Worm (Caenorhabditis elegans) whole organism, young adult: ENCODE results near the gene sym-4.
A peak's percentile ranks its signal among the peaks of the same experiment; 100 is the strongest.

Source experiments
- B0019.2 ChIP-seq: fragments of 200-800 bp; sonication (Bioruptor generic); conservative IDR thresholded peaks from 2 replicates; pipeline ENCODE4 v1.3.6; 2022; ENCODE audit warnings: missing genetic modification reagents, missing genetic modification characterization, missing compliant biosample characterization
- B0035.1 ChIP-seq: sonication (generic microtip); optimal IDR thresholded peaks from 2 replicates; lab custom pipeline; 2016; ENCODE audit warnings: missing genetic modification characterization, mild to moderate bottlenecking, missing compliant biosample characterization, missing genotype, missing genetic modification reagents
- B0261.1 ChIP-seq: sonication (generic microtip); optimal IDR thresholded peaks from 2 replicates; lab custom pipeline; 2016; ENCODE audit warnings: mild to moderate bottlenecking, missing genetic modification characterization, moderate library complexity, missing compliant biosample characterization
- B0336.3 ChIP-seq: fragments of 200-800 bp; sonication (Bioruptor generic); IDR thresholded peaks from 2 replicates; pipeline ENCODE4 v1.3.6; 2022; ENCODE audit warnings: missing genetic modification characterization, missing compliant biosample characterization
- C06A6.2 ChIP-seq: fragments of 200-800 bp; sonication (Bioruptor generic); conservative IDR thresholded peaks from 2 replicates; pipeline ENCODE4 v1.3.6; 2022; ENCODE audit warnings: missing genetic modification characterization, missing compliant biosample characterization
- F22D6.2 ChIP-seq: sonication (generic microtip); optimal IDR thresholded peaks from 2 replicates; lab custom pipeline; 2016; ENCODE audit warnings: mild to moderate bottlenecking, missing genetic modification characterization, missing compliant biosample characterization
- F23B12.7 ChIP-seq: sonication (generic microtip); optimal IDR thresholded peaks from 2 replicates; lab custom pipeline; 2017; ENCODE audit warnings: missing genetic modification characterization, mild to moderate bottlenecking, missing compliant biosample characterization, antibody characterized with exemption, moderate library complexity; ENCODE audit not compliant: insufficient read depth
- F33H1.4 ChIP-seq: fragments of 200-800 bp; sonication (Bioruptor generic); IDR thresholded peaks from 2 replicates; pipeline ENCODE4 v1.3.6; 2022; ENCODE audit warnings: missing genetic modification reagents, missing genetic modification characterization, missing compliant biosample characterization
- F52B5.7 ChIP-seq: sonication (generic microtip); optimal IDR thresholded peaks from 2 replicates; lab custom pipeline; 2016; ENCODE audit warnings: mild to moderate bottlenecking, missing genetic modification characterization, missing compliant biosample characterization
- K12H6.12 ChIP-seq: fragments of 200-800 bp; sonication (Bioruptor generic); optimal IDR thresholded peaks from 2 replicates; lab custom pipeline; 2018; ENCODE audit warnings: mild to moderate bottlenecking, missing genetic modification characterization, missing compliant biosample characterization
- T07F8.4 ChIP-seq: sonication (generic microtip); optimal IDR thresholded peaks from 2 replicates; lab custom pipeline; 2016; ENCODE audit warnings: mild to moderate bottlenecking, missing genetic modification characterization, moderate library complexity, missing compliant biosample characterization
- Y53G8AR.9 ChIP-seq: fragments of 200-800 bp; sonication (Bioruptor generic); conservative IDR thresholded peaks from 2 replicates; pipeline ENCODE4 v1.3.6; 2022; ENCODE audit warnings: missing genetic modification reagents, missing genetic modification characterization, missing compliant biosample characterization
- Y79H2A.3 ChIP-seq: fragments of 200-800 bp; sonication (Bioruptor generic); conservative IDR thresholded peaks from 2 replicates; pipeline ENCODE4 v1.3.6; 2022; ENCODE audit warnings: missing genetic modification reagents, missing genetic modification characterization, missing compliant biosample characterization
- atf-7 ChIP-seq: sonication (generic microtip); optimal IDR thresholded peaks from 2 replicates; lab custom pipeline; 2017; ENCODE audit warnings: mild to moderate bottlenecking, missing genetic modification characterization, missing compliant biosample characterization
- athp-1 ChIP-seq: sonication (generic microtip); optimal IDR thresholded peaks from 2 replicates; lab custom pipeline; 2017; ENCODE audit warnings: mild to moderate bottlenecking, missing genetic modification characterization, missing compliant biosample characterization
- attf-3 ChIP-seq: fragments of 200-800 bp; sonication (Bioruptor generic); conservative IDR thresholded peaks from 2 replicates; pipeline ENCODE4 v1.3.6; 2022; ENCODE audit warnings: missing genetic modification reagents, missing genetic modification characterization, missing compliant biosample characterization
- bed-1 ChIP-seq: fragments of 200-800 bp; sonication (Bioruptor generic); IDR thresholded peaks from 2 replicates; pipeline ENCODE4 v1.3.6; 2022; ENCODE audit warnings: missing genetic modification reagents, missing genetic modification characterization, missing compliant biosample characterization
- bed-2 ChIP-seq: fragments of 200-800 bp; sonication (Bioruptor generic); IDR thresholded peaks from 2 replicates; pipeline ENCODE4 v1.3.6; 2022; ENCODE audit warnings: missing genetic modification reagents, missing genetic modification characterization, missing compliant biosample characterization
- ccch-3 ChIP-seq: fragments of 200-800 bp; sonication (Bioruptor generic); optimal IDR thresholded peaks from 2 replicates; lab custom pipeline; 2018; ENCODE audit warnings: mild to moderate bottlenecking, missing genetic modification characterization, missing compliant biosample characterization
- ceh-100 ChIP-seq: fragments of 200-800 bp; sonication (Bioruptor generic); IDR thresholded peaks from 2 replicates; pipeline ENCODE4 v1.3.6; 2022; ENCODE audit warnings: missing genetic modification reagents, missing genetic modification characterization, missing compliant biosample characterization
- ceh-91 ChIP-seq: fragments of 200-800 bp; sonication (Bioruptor generic); IDR thresholded peaks from 2 replicates; pipeline ENCODE4 v1.3.6; 2022; ENCODE audit warnings: missing genetic modification reagents, missing genetic modification characterization, missing compliant biosample characterization
- chd-7 ChIP-seq: sonication (generic microtip); optimal IDR thresholded peaks from 2 replicates; lab custom pipeline; 2016; ENCODE audit warnings: mild to moderate bottlenecking, missing genetic modification characterization, moderate library complexity, missing compliant biosample characterization
- dpl-1 ChIP-seq: fragments of 150-350 bp; optimal IDR thresholded peaks from 2 replicates; lab custom pipeline; 2014; ENCODE audit warnings: missing biosample characterization, missing genetic modification reagents, missing genetic modification characterization
- egl-44 ChIP-seq: fragments of 200-800 bp; sonication (Bioruptor generic); IDR thresholded peaks from 2 replicates; pipeline ENCODE4 v1.3.6; 2022; ENCODE audit warnings: missing genetic modification reagents, missing genetic modification characterization, missing compliant biosample characterization
- gei-17 ChIP-seq: fragments of 200-800 bp; sonication (Bioruptor generic); optimal IDR thresholded peaks from 2 replicates; lab custom pipeline; 2018; ENCODE audit warnings: mild to moderate bottlenecking, missing genetic modification characterization, missing compliant biosample characterization
- hmg-1.2 ChIP-seq: fragments of 200-800 bp; sonication (Bioruptor generic); IDR thresholded peaks from 2 replicates; pipeline ENCODE4 v1.3.6; 2022; ENCODE audit warnings: missing genetic modification reagents, missing genetic modification characterization, missing compliant biosample characterization
- hrde-1 ChIP-seq: sonication (generic microtip); optimal IDR thresholded peaks from 2 replicates; lab custom pipeline; 2016; ENCODE audit warnings: missing genetic modification characterization, mild to moderate bottlenecking, missing compliant biosample characterization, moderate library complexity, missing genotype, missing genetic modification reagents, borderline replicate concordance
- hsf-1 ChIP-seq: fragments of 200-800 bp; sonication (Bioruptor generic); IDR thresholded peaks from 2 replicates; pipeline ENCODE4 v1.3.6; 2022; ENCODE audit warnings: missing genetic modification reagents, missing genetic modification characterization, missing compliant biosample characterization
- let-607 ChIP-seq, 2 experiments: fragments of 200-800 bp in 1 of 2; sonication (Bioruptor generic) in 1 of 2; sonication (generic microtip) in 1 of 2; optimal IDR thresholded peaks; 2 replicates each; lab custom pipeline; 2016 to 2018; ENCODE audit warnings: mild to moderate bottlenecking in 2 of 2, missing compliant biosample characterization in 2 of 2, missing genetic modification characterization in 2 of 2, moderate library complexity in 2 of 2, missing genotype in 1 of 2
- lin-40 ChIP-seq: sonication (generic microtip); optimal IDR thresholded peaks from 2 replicates; lab custom pipeline; 2016; ENCODE audit warnings: missing genetic modification characterization, mild to moderate bottlenecking, missing compliant biosample characterization, missing genotype, missing genetic modification reagents
- lir-1 ChIP-seq: fragments of 200-800 bp; sonication (Bioruptor generic); conservative IDR thresholded peaks from 2 replicates; pipeline ENCODE4 v1.3.6; 2022; ENCODE audit warnings: missing genetic modification reagents, missing genetic modification characterization, missing compliant biosample characterization
- madf-10 ChIP-seq: sonication (generic microtip); optimal IDR thresholded peaks from 2 replicates; lab custom pipeline; 2016; ENCODE audit warnings: mild to moderate bottlenecking, missing genetic modification characterization, missing compliant biosample characterization
- mcd-1 ChIP-seq: fragments of 200-800 bp; sonication (Bioruptor generic); IDR thresholded peaks from 2 replicates; pipeline ENCODE4 v1.3.6; 2022; ENCODE audit warnings: missing genetic modification reagents, missing genetic modification characterization, missing compliant biosample characterization
- mel-28 ChIP-seq: sonication (generic microtip); optimal IDR thresholded peaks from 2 replicates; lab custom pipeline; 2016; ENCODE audit warnings: borderline replicate concordance, mild to moderate bottlenecking, missing genetic modification characterization, missing compliant biosample characterization
- nhr-120 ChIP-seq: fragments of 200-800 bp; sonication (Bioruptor generic); IDR thresholded peaks from 2 replicates; pipeline ENCODE4 v1.3.6; 2022; ENCODE audit warnings: missing genetic modification characterization, missing compliant biosample characterization
- nhr-27 ChIP-seq: fragments of 200-800 bp; sonication (Bioruptor generic); optimal IDR thresholded peaks from 2 replicates; lab custom pipeline; 2018; ENCODE audit warnings: mild to moderate bottlenecking, missing genetic modification characterization, moderate library complexity, missing compliant biosample characterization
- pbrm-1 ChIP-seq: fragments of 200-800 bp; sonication (Bioruptor generic); IDR thresholded peaks from 2 replicates; pipeline ENCODE4 v1.3.6; 2022; ENCODE audit warnings: missing genetic modification reagents, missing genetic modification characterization, missing compliant biosample characterization
- repo-1 ChIP-seq: sonication (generic microtip); optimal IDR thresholded peaks from 2 replicates; lab custom pipeline; 2017; ENCODE audit warnings: mild to moderate bottlenecking, missing genetic modification characterization, missing compliant biosample characterization
- sdz-38 ChIP-seq: sonication (generic microtip); optimal IDR thresholded peaks from 2 replicates; lab custom pipeline; 2016; ENCODE audit warnings: missing genotype, missing genetic modification characterization, missing compliant biosample characterization
- snpc-4 ChIP-seq, 5 experiments: fragments of 150-350 bp in 1 of 5; sonication (generic microtip) in 4 of 5; optimal IDR thresholded peaks; 2 replicates each; lab custom pipeline; 2014 to 2018; ENCODE audit warnings: missing genetic modification characterization in 5 of 5, missing biosample characterization in 3 of 5, antibody characterized with exemption in 2 of 5, mild to moderate bottlenecking in 2 of 5, missing compliant biosample characterization in 2 of 5, missing genotype in 2 of 5, moderate library complexity in 2 of 5, missing genetic modification reagents in 1 of 5
- tbp1 ChIP-seq: fragments of 200-800 bp; sonication (Bioruptor generic); optimal IDR thresholded peaks from 2 replicates; lab custom pipeline; 2018; ENCODE audit warnings: mild to moderate bottlenecking, missing genetic modification characterization, missing compliant biosample characterization
- tlf-1 ChIP-seq: fragments of 200-800 bp; sonication (Bioruptor generic); optimal IDR thresholded peaks from 2 replicates; lab custom pipeline; 2018; ENCODE audit warnings: mild to moderate bottlenecking, missing genetic modification characterization, missing compliant biosample characterization
- unc-130 ChIP-seq: sonication (generic microtip); optimal IDR thresholded peaks from 2 replicates; lab custom pipeline; 2016; ENCODE audit warnings: missing genetic modification reagents, missing genetic modification characterization, missing compliant biosample characterization
- zim-3 ChIP-seq: sonication (generic microtip); optimal IDR thresholded peaks from 2 replicates; lab custom pipeline; 2017; ENCODE audit warnings: mild to moderate bottlenecking, missing genetic modification characterization, moderate library complexity, missing compliant biosample characterization
- ztf-25 ChIP-seq: fragments of 200-800 bp; sonication (Bioruptor generic); IDR thresholded peaks from 2 replicates; pipeline ENCODE4 v1.3.6; 2022; ENCODE audit warnings: missing genetic modification reagents, missing genetic modification characterization, missing compliant biosample characterization
- ztf-3 ChIP-seq: fragments of 200-800 bp; sonication (Bioruptor generic); optimal IDR thresholded peaks from 2 replicates; lab custom pipeline; 2018; ENCODE audit warnings: mild to moderate bottlenecking, missing genetic modification characterization, missing compliant biosample characterization
- ztf-6 ChIP-seq: fragments of 200-800 bp; sonication (Bioruptor generic); IDR thresholded peaks from 2 replicates; pipeline ENCODE4 v1.3.6; 2022; ENCODE audit warnings: missing genetic modification reagents, missing genetic modification characterization, missing compliant biosample characterization

The sym-4 gene

ce11 chrX:14161684-14162347 lies 7.6 kb downstream of the sym-4 start, which contains the start of gene lgc-25:
TSS of gene lgc-25 (minus strand) at chrX:14161734.
- peak; percentile 32 for TF ChIP-seq zim-3 (tag; lab: Kevin White, UChicago)
- no peak for TF ChIP-seq Y53G8AR.9
- no peak for TF ChIP-seq bed-1 (GFP tag; lab: Robert Waterston, UW)
- no peak for TF ChIP-seq sdz-38 (tag; lab: Kevin White, UChicago)
- TF ChIP-seq F33H1.4 (GFP tag; lab: Robert Waterston, UW): no peak
- TF ChIP-seq hrde-1 (tag; lab: Kevin White, UChicago): peak; percentile 44
- no peak for TF ChIP-seq ccch-3 (GFP tag; lab: Kevin White, UChicago)
- TF ChIP-seq tlf-1 (GFP tag; lab: Kevin White, UChicago): no peak
- TF ChIP-seq pbrm-1: peak; percentile 68
- peak; percentile 55 for TF ChIP-seq madf-10 (tag; lab: Kevin White, UChicago)
- TF ChIP-seq lir-1 (GFP tag; lab: Robert Waterston, UW): peak; percentile 65
- no peak for TF ChIP-seq Y79H2A.3
- no peak for TF ChIP-seq F52B5.7
- TF ChIP-seq snpc-4 (GFP tag; optimal IDR thresholded peaks at IDR 0.05; lab: Kevin White, UChicago): peak; percentile 73
- peak in 3 of 4 experiments; percentile 73 to 77 (median 74) for TF ChIP-seq snpc-4 (tag; optimal IDR thresholded peaks at IDR 0.05; lab: Kevin White, UChicago)
- TF ChIP-seq T07F8.4 (tag; lab: Kevin White, UChicago): peak; percentile 73
- TF ChIP-seq B0261.1 (tag; lab: Kevin White, UChicago): peak; percentile 97
- TF ChIP-seq tbp1: peak; percentile 91
- no peak for TF ChIP-seq K12H6.12 (tag; lab: Kevin White, UChicago)
- TF ChIP-seq ztf-3: no peak
- TF ChIP-seq atf-7 (tag; lab: Kevin White, UChicago): peak; percentile 21
- TF ChIP-seq F23B12.7 (tag; lab: Kevin White, UChicago): peak; percentile 86
- no peak for TF ChIP-seq ceh-100
- TF ChIP-seq attf-3 (GFP tag; lab: Robert Waterston, UW): no peak
- TF ChIP-seq B0336.3 (GFP tag; lab: Robert Waterston, UW): no peak
- no peak for TF ChIP-seq nhr-27 (tag; lab: Kevin White, UChicago)
- TF ChIP-seq egl-44 (GFP tag; lab: Robert Waterston, UW): no peak
- TF ChIP-seq chd-7 (tag; lab: Kevin White, UChicago): no peak
- TF ChIP-seq lin-40 (tag; lab: Kevin White, UChicago): no peak
- TF ChIP-seq let-607 (tag; optimal IDR thresholded peaks at IDR 0.05; lab: Kevin White, UChicago): peak in 1 of 2 experiments; percentile 65
- TF ChIP-seq C06A6.2 (GFP tag; lab: Robert Waterston, UW): no peak
- TF ChIP-seq ztf-6 (GFP tag; lab: Robert Waterston, UW): no peak
- TF ChIP-seq nhr-120 (GFP tag; lab: Robert Waterston, UW): no peak
- peak; percentile 63 for TF ChIP-seq B0035.1 (tag; lab: Kevin White, UChicago)
- TF ChIP-seq repo-1 (tag; lab: Kevin White, UChicago): peak; percentile 71
- TF ChIP-seq B0019.2 (GFP tag; lab: Robert Waterston, UW): no peak
- peak; percentile 30 for TF ChIP-seq unc-130 (GFP tag; lab: Kevin White, UChicago)
- peak; percentile 75 for TF ChIP-seq hmg-1.2
- TF ChIP-seq F22D6.2 (tag; lab: Kevin White, UChicago): peak; percentile 28
- TF ChIP-seq hsf-1 (GFP tag; lab: Robert Waterston, UW): no peak
- TF ChIP-seq ceh-91 (GFP tag; lab: Robert Waterston, UW): no peak
- TF ChIP-seq mel-28: no peak
- TF ChIP-seq bed-2: 0 out of 2 replicates have a peak, but pooled peaks have one; percentile 46
- no peak; the same call in 1 of the 2 replicates for TF ChIP-seq mcd-1
- TF ChIP-seq athp-1 (tag; lab: Kevin White, UChicago): peak; percentile 44
- TF ChIP-seq dpl-1 (GFP tag; lab: Kevin White, UChicago): no peak
- TF ChIP-seq gei-17 (GFP tag; lab: Kevin White, UChicago): peak; percentile 10
- no peak for TF ChIP-seq ztf-25 (GFP tag; lab: Robert Waterston, UW)
